Worm (Caenorhabditis elegans) whole organism, late embryonic: Measurements from ENCODE around the gene blos-7.
A peak's percentile ranks its signal among the peaks of the same experiment; 100 is the strongest.

Experiments used
- F13H6.1 ChIP-seq: sonication (generic microtip); optimal IDR thresholded peaks from 2 replicates; lab custom pipeline; 2016; ENCODE audit warnings: missing genetic modification characterization, missing compliant biosample characterization
- Y22D7AL.16 ChIP-seq: sonication (generic microtip); optimal IDR thresholded peaks from 2 replicates; lab custom pipeline; 2016; ENCODE audit warnings: missing genetic modification characterization, missing compliant biosample characterization
- ama-1 ChIP-seq: fragments of 150-350 bp; optimal IDR thresholded peaks from 2 replicates; lab custom pipeline; 2014
- ceh-14 ChIP-seq: sonication (generic microtip); optimal IDR thresholded peaks from 2 replicates; lab custom pipeline; 2016; ENCODE audit warnings: missing genotype, missing genetic modification characterization, missing compliant biosample characterization
- ceh-18 ChIP-seq: sonication (generic microtip); optimal IDR thresholded peaks from 2 replicates; lab custom pipeline; 2016; ENCODE audit warnings: missing genetic modification characterization, missing compliant biosample characterization
- ceh-19 ChIP-seq: fragments of 200-800 bp; sonication (Bioruptor generic); optimal IDR thresholded peaks from 2 replicates; lab custom pipeline; 2018; ENCODE audit warnings: mild to moderate bottlenecking, missing genetic modification characterization, missing compliant biosample characterization
- ceh-22 ChIP-seq: sonication (generic microtip); optimal IDR thresholded peaks from 2 replicates; lab custom pipeline; 2017; ENCODE audit warnings: missing biosample characterization, missing genetic modification characterization
- ceh-31 ChIP-seq: sonication (generic microtip); optimal IDR thresholded peaks from 2 replicates; lab custom pipeline; 2016; ENCODE audit warnings: missing genetic modification characterization, missing compliant biosample characterization
- ceh-34 ChIP-seq: sonication (generic microtip); optimal IDR thresholded peaks from 2 replicates; lab custom pipeline; 2016; ENCODE audit warnings: mild to moderate bottlenecking, missing genetic modification characterization, missing compliant biosample characterization
- ceh-48 ChIP-seq: sonication (generic microtip); optimal IDR thresholded peaks from 2 replicates; lab custom pipeline; 2016; ENCODE audit warnings: missing genetic modification characterization, inconsistent platforms, missing compliant biosample characterization
- ceh-9 ChIP-seq: sonication (generic microtip); optimal IDR thresholded peaks from 2 replicates; lab custom pipeline; 2016; ENCODE audit warnings: mild to moderate bottlenecking, missing genetic modification characterization, inconsistent platforms, missing compliant biosample characterization
- dmd-4 ChIP-seq: sonication (generic microtip); optimal IDR thresholded peaks from 2 replicates; lab custom pipeline; 2016; ENCODE audit warnings: borderline replicate concordance, missing genetic modification characterization, missing compliant biosample characterization
- dve-1 ChIP-seq: sonication (generic microtip); optimal IDR thresholded peaks from 2 replicates; lab custom pipeline; 2017; ENCODE audit warnings: antibody characterized with exemption, mild to moderate bottlenecking, missing genetic modification characterization, missing compliant biosample characterization
- fax-1 ChIP-seq: sonication (generic microtip); optimal IDR thresholded peaks from 2 replicates; lab custom pipeline; 2016; ENCODE audit warnings: missing genotype, missing genetic modification characterization, missing compliant biosample characterization
- fkh-10 ChIP-seq: fragments of 150-350 bp; optimal IDR thresholded peaks from 2 replicates; lab custom pipeline; 2014; ENCODE audit warnings: missing biosample characterization, missing genetic modification reagents, missing genetic modification characterization
- fkh-6 ChIP-seq: sonication (generic microtip); optimal IDR thresholded peaks from 2 replicates; lab custom pipeline; 2016; ENCODE audit warnings: missing genetic modification characterization, missing compliant biosample characterization
- gmeb-2 ChIP-seq: sonication (generic microtip); optimal IDR thresholded peaks from 2 replicates; lab custom pipeline; 2016; ENCODE audit warnings: missing genetic modification characterization, inconsistent platforms, missing compliant biosample characterization
- hlh-15 ChIP-seq: sonication (generic microtip); optimal IDR thresholded peaks from 2 replicates; lab custom pipeline; 2016; ENCODE audit warnings: missing genetic modification characterization, missing compliant biosample characterization
- hlh-30 ChIP-seq: sonication (generic microtip); optimal IDR thresholded peaks from 2 replicates; lab custom pipeline; 2017; ENCODE audit warnings: antibody characterized with exemption, missing genetic modification characterization, missing compliant biosample characterization; ENCODE audit not compliant: insufficient read depth
- hlh-8 ChIP-seq: sonication (generic microtip); optimal IDR thresholded peaks from 2 replicates; lab custom pipeline; 2016; ENCODE audit warnings: missing genotype, missing genetic modification characterization, missing compliant biosample characterization
- lin-11 ChIP-seq: fragments of 200-800 bp; sonication (Bioruptor generic); optimal IDR thresholded peaks from 2 replicates; lab custom pipeline; 2018; ENCODE audit warnings: mild to moderate bottlenecking, missing genetic modification characterization, missing compliant biosample characterization
- mec-3 ChIP-seq: sonication (generic microtip); optimal IDR thresholded peaks from 2 replicates; lab custom pipeline; 2016; ENCODE audit warnings: borderline replicate concordance, missing genetic modification characterization, missing compliant biosample characterization
- nhr-232 ChIP-seq: sonication (generic microtip); optimal IDR thresholded peaks from 2 replicates; lab custom pipeline; 2016; ENCODE audit warnings: missing genetic modification characterization, missing compliant biosample characterization
- pag-3 ChIP-seq: sonication (generic microtip); optimal IDR thresholded peaks from 2 replicates; lab custom pipeline; 2016; ENCODE audit warnings: missing compliant biosample characterization, missing genetic modification characterization, borderline replicate concordance
- pat-9 ChIP-seq: fragments of 200-800 bp; sonication (Bioruptor generic); optimal IDR thresholded peaks from 2 replicates; lab custom pipeline; 2018; ENCODE audit warnings: mild to moderate bottlenecking, missing genetic modification characterization, moderate library complexity, missing compliant biosample characterization
- pha-2 ChIP-seq: sonication (generic microtip); optimal IDR thresholded peaks from 2 replicates; lab custom pipeline; 2017; ENCODE audit warnings: mild to moderate bottlenecking, missing genetic modification characterization, missing compliant biosample characterization
- pqm-1 ChIP-seq: sonication (generic microtip); optimal IDR thresholded peaks from 2 replicates; lab custom pipeline; 2016; ENCODE audit warnings: missing genetic modification characterization, missing compliant biosample characterization
- pros-1 ChIP-seq: fragments of 150-350 bp; optimal IDR thresholded peaks from 2 replicates; lab custom pipeline; 2014; ENCODE audit warnings: missing biosample characterization, missing genetic modification reagents, missing genetic modification characterization
- sox-2 ChIP-seq: fragments of 200-800 bp; sonication (Bioruptor generic); IDR thresholded peaks from 2 replicates; pipeline ENCODE4 v1.3.6; 2022; ENCODE audit warnings: missing genetic modification reagents, missing genetic modification characterization, missing compliant biosample characterization
- sox-4 ChIP-seq: sonication (generic microtip); optimal IDR thresholded peaks from 2 replicates; lab custom pipeline; 2017; ENCODE audit warnings: mild to moderate bottlenecking, missing genetic modification characterization, inconsistent platforms, missing compliant biosample characterization
- syd-9 ChIP-seq: sonication (generic microtip); optimal IDR thresholded peaks from 2 replicates; lab custom pipeline; 2016; ENCODE audit warnings: mild to moderate bottlenecking, missing genetic modification characterization, moderate library complexity, missing compliant biosample characterization
- tbx-7 ChIP-seq: sonication (generic microtip); optimal IDR thresholded peaks from 2 replicates; lab custom pipeline; 2016; ENCODE audit warnings: missing genotype, missing genetic modification characterization, missing compliant biosample characterization
- unc-42 ChIP-seq: sonication (generic microtip); optimal IDR thresholded peaks from 2 replicates; lab custom pipeline; 2016; ENCODE audit warnings: missing genotype, missing genetic modification characterization, missing compliant biosample characterization
- unc-55 ChIP-seq: sonication (generic microtip); optimal IDR thresholded peaks from 2 replicates; lab custom pipeline; 2017; ENCODE audit warnings: missing biosample characterization, missing genetic modification reagents, missing genetic modification characterization
- unc-86 ChIP-seq: sonication (generic microtip); optimal IDR thresholded peaks from 2 replicates; lab custom pipeline; 2016; ENCODE audit warnings: missing genetic modification characterization, missing compliant biosample characterization
- zip-5 ChIP-seq: sonication (generic microtip); optimal IDR thresholded peaks from 2 replicates; lab custom pipeline; 2016; ENCODE audit warnings: missing genetic modification characterization, missing compliant biosample characterization
- ztf-16 ChIP-seq: sonication (generic microtip); optimal IDR thresholded peaks from 2 replicates; lab custom pipeline; 2017; ENCODE audit warnings: missing genetic modification characterization, missing compliant biosample characterization

blos-7 gene

DNA sequence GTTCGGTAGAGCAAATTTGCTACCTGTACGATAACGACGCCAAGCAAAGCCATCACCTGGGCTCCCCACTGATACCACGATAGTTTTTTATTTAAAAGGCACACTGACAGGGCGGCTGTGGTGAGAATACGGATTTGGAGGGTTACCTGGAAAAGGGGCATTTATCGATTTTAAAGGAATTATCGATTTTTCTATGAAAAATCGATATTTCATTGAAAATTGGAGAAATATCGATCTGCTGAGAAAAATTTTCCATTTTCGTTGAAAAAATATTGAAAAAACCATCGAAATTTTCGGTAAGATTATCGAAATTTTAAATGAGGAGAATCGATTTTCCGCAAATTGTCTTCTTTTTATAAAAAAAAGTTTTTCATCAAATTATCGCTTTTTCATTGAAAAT is 37.6 kb downstream of the blos-7 start:
- TF ChIP-seq tbx-7 (no peak), dve-1 (no peak), gmeb-2 (tag; lab: Kevin White, UChicago) (no peak), pqm-1 (no peak), ceh-14 (tag; lab: Kevin White, UChicago) (no peak), ceh-9 (no peak), hlh-30 (no peak), Y22D7AL.16 (tag; lab: Kevin White, UChicago) (no peak), syd-9 (tag; lab: Kevin White, UChicago) (no peak), pag-3 (tag; lab: Kevin White, UChicago) (no peak)

DNA sequence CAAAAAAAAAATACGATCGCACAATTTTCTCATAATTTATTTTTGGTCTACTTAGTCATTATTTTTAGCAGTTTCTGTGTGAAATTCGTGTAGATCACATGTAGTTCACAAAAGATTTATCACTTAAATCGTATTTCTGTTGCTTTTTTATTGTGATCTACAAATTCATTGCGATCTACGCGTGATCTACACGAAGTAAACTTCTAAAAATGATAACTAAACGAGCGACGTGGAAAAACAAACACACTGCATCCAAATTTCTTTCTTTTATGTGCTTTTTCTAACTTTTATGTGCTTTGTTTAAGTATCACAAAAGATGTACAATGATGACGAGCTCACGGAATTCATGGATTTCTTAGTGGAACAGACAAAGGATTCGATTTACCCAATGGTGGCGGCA is 42.8 kb downstream of the blos-7 start, which contains the start of gene B0212.3:
Gene B0212.3 (plus strand): TSS at position 301 of the 400 bp plus-strand sequence.
- TF ChIP-seq hlh-8 (tag; lab: Kevin White, UChicago) = no peak
- TF ChIP-seq ceh-14 (tag; lab: Kevin White, UChicago) = no peak
- TF ChIP-seq fkh-6 (tag; lab: Kevin White, UChicago) = no peak
- no peak for TF ChIP-seq mec-3 (tag; lab: Kevin White, UChicago)
- no peak for TF ChIP-seq sox-4 (tag; lab: Kevin White, UChicago)
- TF ChIP-seq lin-11 = no peak
- TF ChIP-seq gmeb-2 (tag; lab: Kevin White, UChicago) = no peak
- no peak for TF ChIP-seq pros-1 (tag; lab: Kevin White, UChicago)
- no peak for TF ChIP-seq hlh-15 (tag; lab: Kevin White, UChicago)
- TF ChIP-seq dmd-4 (tag; lab: Kevin White, UChicago) = no peak
- no peak for TF ChIP-seq ama-1 (lab: Kevin White, UChicago)
- TF ChIP-seq, all 69 proteins: peak for 0

DNA sequence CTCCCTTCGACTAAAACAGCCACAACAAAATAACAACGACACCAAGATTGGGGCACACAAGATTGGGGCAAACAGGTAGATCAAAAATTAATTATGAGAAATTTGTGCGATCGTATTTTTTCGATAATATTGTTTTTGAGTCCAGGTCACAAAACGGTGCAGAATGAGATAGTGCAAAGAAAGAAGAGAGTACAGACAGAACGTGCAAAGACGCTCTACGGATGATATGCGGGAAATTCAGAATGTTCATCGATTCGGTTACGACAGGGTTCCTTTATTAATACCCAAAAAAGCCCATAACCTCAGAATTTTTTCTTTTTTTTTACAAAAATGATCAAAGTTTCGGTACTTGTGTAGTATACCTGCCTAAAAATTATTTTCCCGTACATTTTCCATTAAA is 43.5 kb downstream of the blos-7 start:
- TF ChIP-seq ztf-16 (tag; lab: Kevin White, UChicago) (no peak), hlh-8 (tag; lab: Kevin White, UChicago) (no peak), dve-1 (no peak), sox-2 (GFP tag; lab: Robert Waterston, UW) (no peak), tbx-7 (no peak), ceh-34 (tag; lab: Kevin White, UChicago) (no peak), zip-5 (tag; lab: Kevin White, UChicago) (no peak), pha-2 (tag; lab: Kevin White, UChicago) (no peak), sox-4 (tag; lab: Kevin White, UChicago) (no peak), pat-9 (tag; lab: Kevin White, UChicago) (no peak), pqm-1 (no peak), nhr-232 (tag; lab: Kevin White, UChicago) (no peak), pros-1 (tag; lab: Kevin White, UChicago) (no peak), ceh-19 (GFP tag; lab: Kevin White, UChicago) (no peak), ceh-31 (tag; lab: Kevin White, UChicago) (no peak), ceh-22 (tag; lab: Kevin White, UChicago) (no peak), syd-9 (tag; lab: Kevin White, UChicago) (no peak), pag-3 (tag; lab: Kevin White, UChicago) (no peak), unc-86 (no peak)

DNA sequence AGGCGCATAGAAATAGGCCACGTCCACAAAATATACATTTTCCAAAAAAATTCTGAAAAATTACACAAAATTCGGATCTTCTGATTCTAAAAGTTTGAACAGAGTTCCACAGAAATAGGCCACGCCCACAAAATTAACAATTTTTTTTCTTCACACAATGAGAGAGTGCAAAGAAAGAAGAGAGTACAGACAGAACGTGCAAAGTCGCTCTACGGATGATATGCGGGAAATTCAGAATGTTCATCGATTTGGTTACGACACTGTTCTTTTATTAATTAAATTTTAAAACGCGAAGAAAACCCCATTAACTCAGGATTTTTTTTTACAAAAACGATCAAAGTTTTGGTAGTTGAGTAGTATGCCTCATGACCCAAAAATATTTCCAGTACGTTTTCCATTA is 49.7 kb downstream of the blos-7 start:
- peak; percentile 39 for TF ChIP-seq unc-42
- peak; percentile 11 for TF ChIP-seq ceh-48 (tag; lab: Kevin White, UChicago)
- no peak for TF ChIP-seq gmeb-2 (tag; lab: Kevin White, UChicago)

DNA sequence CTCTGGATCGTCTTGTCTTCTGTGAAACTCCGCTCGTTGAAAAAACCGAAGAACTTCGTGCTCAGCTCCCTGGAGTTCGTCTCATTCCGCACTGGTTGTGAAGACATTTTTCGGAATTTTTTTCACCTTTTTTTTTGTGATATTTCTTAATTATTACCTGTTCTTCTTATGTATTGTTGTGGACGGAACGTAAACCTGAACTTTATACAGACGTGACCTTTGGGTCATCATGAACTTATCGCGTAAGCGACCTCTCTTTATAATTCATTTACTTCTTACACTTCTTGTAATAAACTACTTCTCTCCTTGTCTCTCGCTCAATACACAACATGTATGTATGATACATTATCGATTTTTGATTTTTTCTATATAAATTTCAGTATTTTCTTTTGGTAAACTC is 50.5 kb downstream of the blos-7 start, which contains the start of gene M57.1:
Gene M57.1 (plus strand): TSS at position 301 of the 400 bp plus-strand sequence.
- no peak for TF ChIP-seq gmeb-2 (tag; lab: Kevin White, UChicago)

DNA sequence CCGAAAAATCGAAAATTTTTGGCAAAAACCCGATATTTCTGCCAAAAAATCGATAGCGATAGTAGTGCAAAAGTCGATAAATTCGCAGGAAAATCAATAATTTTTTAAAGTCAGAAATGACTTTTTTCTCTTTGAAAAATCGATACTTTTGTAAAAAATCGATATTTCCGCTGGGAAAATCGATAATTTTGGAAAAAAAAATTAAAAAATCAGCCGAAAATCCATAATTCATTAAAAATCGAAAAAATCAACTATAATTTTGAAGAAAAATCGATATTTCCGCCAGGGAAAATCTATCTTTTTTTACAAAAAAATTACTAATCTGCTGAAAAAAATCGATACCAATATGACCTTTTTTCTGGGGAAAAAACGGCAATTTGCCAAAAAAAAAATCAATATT is 51.2 kb downstream of the blos-7 start:
- TF ChIP-seq unc-55 = no peak
- TF ChIP-seq fax-1 (tag; lab: Kevin White, UChicago) = no peak
- TF ChIP-seq fkh-10 = no peak
- TF ChIP-seq ceh-48 (tag; lab: Kevin White, UChicago) = peak; percentile 62
- TF ChIP-seq Y22D7AL.16 (tag; lab: Kevin White, UChicago) = no peak
- TF ChIP-seq ceh-18 (tag; lab: Kevin White, UChicago) = no peak
- no peak for TF ChIP-seq pat-9 (tag; lab: Kevin White, UChicago)
- no peak for TF ChIP-seq F13H6.1
